Worm (Caenorhabditis elegans): ENCODE measurements around the gene C14B9.2.

The C14B9.2 gene

DNA sequence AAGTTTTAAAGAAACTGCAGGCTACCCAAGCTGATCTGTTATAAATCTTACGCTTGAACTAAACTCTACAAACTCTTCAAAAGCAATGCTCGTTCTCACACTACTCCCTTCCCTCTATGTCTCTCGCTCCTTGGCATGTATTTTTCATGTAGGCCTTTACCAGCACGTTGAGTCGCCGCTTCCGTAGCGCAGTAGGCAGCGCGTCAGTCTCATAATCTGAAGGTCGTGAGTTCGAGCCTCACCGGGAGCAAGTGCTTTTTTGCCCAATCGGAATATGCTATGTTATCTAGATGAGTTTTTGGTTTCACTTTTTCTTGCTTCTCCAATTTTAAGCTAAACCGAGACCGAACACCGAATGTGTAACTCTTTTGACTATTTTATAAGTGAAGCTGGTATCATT is 27.0 kb upstream of the C14B9.2 start:
- TF ChIP-seq ceh-8 (GFP tag; optimal IDR thresholded peaks at IDR 0.05) = no peak
- peak; percentile 51 for TF ChIP-seq nhr-20 (tag; optimal IDR thresholded peaks at IDR 0.05)
- no peak for TF ChIP-seq blmp-1 (tag; optimal IDR thresholded peaks at IDR 0.05)
- peak; percentile 49 for TF ChIP-seq mep-1 (tag; optimal IDR thresholded peaks at IDR 0.05)
- no peak for TF ChIP-seq ces-1 (GFP tag; optimal IDR thresholded peaks at IDR 0.05)
- no peak for TF ChIP-seq mef-2 (tag; optimal IDR thresholded peaks at IDR 0.05)
- no peak for TF ChIP-seq nhr-11 (tag; optimal IDR thresholded peaks at IDR 0.05)
- peak; percentile 19 to 54 (median 41) for TF ChIP-seq ceh-82 (tag; optimal IDR thresholded peaks at IDR 0.05)
- no peak for TF ChIP-seq egl-27 (tag; optimal IDR thresholded peaks at IDR 0.05)
- TF ChIP-seq fkh-4 (tag; optimal IDR thresholded peaks at IDR 0.05; ENCODE audit: borderline replicate concordance) = no peak
- no peak for TF ChIP-seq sox-4 (tag; optimal IDR thresholded peaks at IDR 0.05)
- peak; percentile 52; the same call in 1 of the 2 replicates for TF ChIP-seq nhr-19 (GFP tag; conservative IDR thresholded peaks at IDR 0.05)
- TF ChIP-seq jun-1 (tag; optimal IDR thresholded peaks at IDR 0.05) = no peak
- peak; percentile 52 for TF ChIP-seq lin-14 (GFP tag; optimal IDR thresholded peaks at IDR 0.05)
- TF ChIP-seq nhr-12 (tag; optimal IDR thresholded peaks at IDR 0.05) = no peak
- TF ChIP-seq pqm-1 (tag; optimal IDR thresholded peaks at IDR 0.05) = no peak
- peak in 1 of 2 experiments; percentile 47 for TF ChIP-seq mdl-1 (tag; optimal IDR thresholded peaks at IDR 0.05)
- no peak for TF ChIP-seq lin-15B (tag; optimal IDR thresholded peaks at IDR 0.05)
- TF ChIP-seq elt-3 (tag; optimal IDR thresholded peaks at IDR 0.05) = no peak
- peak; percentile 31 for TF ChIP-seq nhr-77 (tag; optimal IDR thresholded peaks at IDR 0.05)
- TF ChIP-seq elt-2 (tag; optimal IDR thresholded peaks at IDR 0.05) = no peak
- no peak for TF ChIP-seq zip-4 (GFP tag; optimal IDR thresholded peaks at IDR 0.05)
- no peak for TF ChIP-seq unc-62 (GFP tag; optimal IDR thresholded peaks at IDR 0.05)
- no peak for TF ChIP-seq lin-13 (GFP tag; optimal IDR thresholded peaks at IDR 0.05)
- no peak for TF ChIP-seq aly-2 (tag; optimal IDR thresholded peaks at IDR 0.05)
- TF ChIP-seq fkh-10 (GFP tag; optimal IDR thresholded peaks at IDR 0.05) = peak; percentile 23
- no peak for TF ChIP-seq nhr-84 (tag; optimal IDR thresholded peaks at IDR 0.05)
- TF ChIP-seq mab-9 (GFP tag; IDR thresholded peaks at IDR 0.05) = no peak
- TF ChIP-seq irx-1 (tag; optimal IDR thresholded peaks at IDR 0.05) = no peak
- peak; percentile 57 for TF ChIP-seq fkh-8 (tag; optimal IDR thresholded peaks at IDR 0.05)
- no peak for TF ChIP-seq ceh-88 (GFP tag; IDR thresholded peaks at IDR 0.05)
- TF ChIP-seq C16A3.4 (tag; optimal IDR thresholded peaks at IDR 0.05) = peak; percentile 39
- TF ChIP-seq lin-35 (GFP tag; optimal IDR thresholded peaks at IDR 0.05) = peak; percentile 60 to 64
- no peak for TF ChIP-seq sptf-1 (tag; optimal IDR thresholded peaks at IDR 0.05)
- TF ChIP-seq zag-1 (tag; optimal IDR thresholded peaks at IDR 0.05) = no peak
- peak; percentile 53 for TF ChIP-seq xbp-1 (tag; optimal IDR thresholded peaks at IDR 0.05)
- peak; percentile 52 to 68 for TF ChIP-seq lsy-2 (tag; optimal IDR thresholded peaks at IDR 0.05)
- peak; percentile 61 for TF ChIP-seq rnt-1 (tag; optimal IDR thresholded peaks at IDR 0.05)
- TF ChIP-seq hpl-2 (GFP tag; optimal IDR thresholded peaks at IDR 0.05) = no peak
- no peak for TF ChIP-seq aha-1 (tag; optimal IDR thresholded peaks at IDR 0.05)
- TF ChIP-seq snu-23 (GFP tag; optimal IDR thresholded peaks at IDR 0.05) = peak; percentile 67
- TF ChIP-seq efl-1 (optimal IDR thresholded peaks at IDR 0.05) = peak; percentile 36 to 51
- TF ChIP-seq efl-1 (GFP tag; optimal IDR thresholded peaks at IDR 0.05 in 1 of 2) = peak; percentile 37 to 95
- no peak for TF ChIP-seq egl-13 (tag; optimal IDR thresholded peaks at IDR 0.05)
- no peak for TF ChIP-seq pag-3 (tag; optimal IDR thresholded peaks at IDR 0.05; ENCODE audit: borderline replicate concordance, insufficient read depth)
- no peak for TF ChIP-seq nhr-85 (tag)
- peak; percentile 11 for TF ChIP-seq vab-15 (tag; optimal IDR thresholded peaks at IDR 0.05)
- TF ChIP-seq C34B4.2 (tag; optimal IDR thresholded peaks at IDR 0.05) = no peak
- no peak for TF ChIP-seq ztf-4 (tag; optimal IDR thresholded peaks at IDR 0.05)
- no peak for TF ChIP-seq fos-1 (tag; optimal IDR thresholded peaks at IDR 0.05)
- no peak for TF ChIP-seq unc-30 (tag; optimal IDR thresholded peaks at IDR 0.05)
- TF ChIP-seq lir-3 (tag; optimal IDR thresholded peaks at IDR 0.05; ENCODE audit: poor library complexity) = peak; percentile 18
- peak; percentile 23 for TF ChIP-seq tbx-2 (tag; optimal IDR thresholded peaks at IDR 0.05)
- no peak for TF ChIP-seq hlh-4 (tag; optimal IDR thresholded peaks at IDR 0.05)

Data from whole organism, L1 larva.